Fruit fly (Drosophila melanogaster) whole organism, prepupa: ENCODE data around the gene Trs23.
A peak's percentile ranks its signal among the peaks of the same experiment; 100 is the strongest.

ENCODE experiments used
- Blimp-1 ChIP-seq: fragments of 200-800 bp; sonication (Bioruptor generic); optimal IDR thresholded peaks from 3 replicates; lab custom pipeline; 2017; ENCODE audit warnings: missing biosample characterization, missing genetic modification characterization, mild to moderate bottlenecking, moderate library complexity, missing genetic modification reagents
- CG10631 ChIP-seq: fragments of 200-800 bp; sonication (Bioruptor generic); optimal IDR thresholded peaks from 2 replicates; lab custom pipeline; 2016; ENCODE audit warnings: missing biosample characterization, missing genetic modification characterization
- CG10669 ChIP-seq: fragments of 200-800 bp; sonication (Bioruptor generic); optimal IDR thresholded peaks from 3 replicates; lab custom pipeline; 2018; ENCODE audit warnings: missing biosample characterization, mild to moderate bottlenecking, missing genetic modification characterization, moderate library complexity
- CG11294 ChIP-seq: fragments of 200-800 bp; sonication (Bioruptor generic); IDR thresholded peaks from 2 replicates; pipeline ENCODE4 v1.3.6; 2022; ENCODE audit warnings: missing biosample characterization, missing genetic modification characterization
- CG11762 ChIP-seq: fragments of 200-800 bp; sonication (Bioruptor generic); optimal IDR thresholded peaks from 3 replicates; lab custom pipeline; 2016; ENCODE audit warnings: missing biosample characterization, missing genetic modification characterization; ENCODE audit not compliant: insufficient read depth
- CG11902 ChIP-seq: fragments of 200-800 bp; sonication (Bioruptor generic); optimal IDR thresholded peaks from 3 replicates; lab custom pipeline; 2016; ENCODE audit warnings: missing biosample characterization, missing genetic modification characterization
- CG15336 ChIP-seq: fragments of 200-800 bp; sonication (Bioruptor generic); IDR thresholded peaks from 2 replicates; pipeline ENCODE4 v1.3.6; 2022; ENCODE audit warnings: missing biosample characterization, missing genetic modification characterization
- CG1621 ChIP-seq: fragments of 200-800 bp; sonication (Bioruptor generic); optimal IDR thresholded peaks from 3 replicates; lab custom pipeline; 2018; ENCODE audit warnings: missing biosample characterization, mild to moderate bottlenecking, missing genetic modification characterization
- CG16779 ChIP-seq: fragments of 200-800 bp; sonication (Bioruptor generic); optimal IDR thresholded peaks from 3 replicates; lab custom pipeline; 2017; ENCODE audit warnings: missing biosample characterization, mild to moderate bottlenecking, missing genetic modification characterization
- CG3032 ChIP-seq: fragments of 200-800 bp; optimal IDR thresholded peaks from 2 replicates; lab custom pipeline; 2019; ENCODE audit warnings: missing biosample characterization, mild to moderate bottlenecking, missing genetic modification characterization, moderate library complexity
- CG31627 ChIP-seq: fragments of 200-800 bp; sonication (Bioruptor generic); optimal IDR thresholded peaks from 3 replicates; lab custom pipeline; 2016; ENCODE audit warnings: missing biosample characterization, missing genetic modification characterization
- CG3919 ChIP-seq: fragments of 200-800 bp; sonication (Bioruptor generic); optimal IDR thresholded peaks from 3 replicates; lab custom pipeline; 2016; ENCODE audit warnings: missing biosample characterization, missing genetic modification characterization
- CG6163 ChIP-seq: fragments of 200-800 bp; sonication (Bioruptor generic); IDR thresholded peaks from 3 replicates; pipeline ENCODE4 v1.3.6; 2022; ENCODE audit warnings: missing biosample characterization, missing genetic modification characterization
- CG6276 ChIP-seq: fragments of 200-800 bp; sonication (Bioruptor generic); optimal IDR thresholded peaks from 2 replicates; lab custom pipeline; 2017; ENCODE audit warnings: missing biosample characterization, mild to moderate bottlenecking, missing genetic modification characterization
- CG6792 ChIP-seq: fragments of 200-800 bp; sonication (Bioruptor generic); optimal IDR thresholded peaks from 3 replicates; lab custom pipeline; 2016; ENCODE audit warnings: missing biosample characterization, missing genetic modification characterization
- CG6808 ChIP-seq: fragments of 200-800 bp; sonication (Bioruptor generic); optimal IDR thresholded peaks from 3 replicates; lab custom pipeline; 2017; ENCODE audit warnings: missing biosample characterization, missing genetic modification characterization, mild to moderate bottlenecking, moderate library complexity, missing genetic modification reagents
- CG6854 ChIP-seq: fragments of 200-800 bp; sonication (Bioruptor generic); optimal IDR thresholded peaks from 2 replicates; lab custom pipeline; 2017; ENCODE audit warnings: missing biosample characterization, mild to moderate bottlenecking, missing genetic modification characterization
- CG7368 ChIP-seq: fragments of 200-800 bp; sonication (Bioruptor generic); optimal IDR thresholded peaks from 3 replicates; lab custom pipeline; 2016; ENCODE audit warnings: missing biosample characterization, missing genetic modification characterization
- CG8319 ChIP-seq: fragments of 200-800 bp; sonication (Bioruptor generic); optimal IDR thresholded peaks from 3 replicates; lab custom pipeline; 2016; ENCODE audit warnings: missing biosample characterization, missing genetic modification characterization
- CG8632 ChIP-seq: fragments of 200-800 bp; sonication (Bioruptor generic); optimal IDR thresholded peaks from 3 replicates; lab custom pipeline; 2016; ENCODE audit warnings: missing biosample characterization, missing genetic modification characterization
- CG9139 ChIP-seq: fragments of 200-800 bp; sonication (Bioruptor generic); optimal IDR thresholded peaks from 3 replicates; lab custom pipeline; 2017; ENCODE audit warnings: missing biosample characterization, mild to moderate bottlenecking, missing genetic modification characterization
- Eip75B ChIP-seq: fragments of 200-800 bp; sonication (Bioruptor generic); optimal IDR thresholded peaks from 3 replicates; lab custom pipeline; 2016; ENCODE audit warnings: missing biosample characterization, missing genetic modification characterization
- Eip78C ChIP-seq: fragments of 200-800 bp; sonication (Bioruptor generic); peaks from one replicate; lab custom pipeline; 2016; ENCODE audit warnings: missing biosample characterization, missing genetic modification characterization
- Ets21C ChIP-seq: fragments of 200-800 bp; sonication (Bioruptor generic); optimal IDR thresholded peaks from 3 replicates; lab custom pipeline; 2016; ENCODE audit warnings: missing biosample characterization, missing genetic modification characterization
- Ets96B ChIP-seq: fragments of 200-800 bp; optimal IDR thresholded peaks from 2 replicates; lab custom pipeline; 2019; ENCODE audit warnings: missing biosample characterization, mild to moderate bottlenecking, missing genetic modification characterization, moderate library complexity
- Gug ChIP-seq: fragments of 200-800 bp; sonication (Bioruptor generic); IDR thresholded peaks from 2 replicates; pipeline ENCODE4 v1.3.6; 2022; ENCODE audit warnings: missing biosample characterization, missing genetic modification characterization
- Hr38 ChIP-seq: sonication (Bioruptor generic); optimal IDR thresholded peaks from 2 replicates; lab custom pipeline; 2016; ENCODE audit warnings: missing biosample characterization, missing genetic modification characterization
- Hr39 ChIP-seq: fragments of 200-800 bp; sonication (Bioruptor generic); optimal IDR thresholded peaks from 2 replicates; lab custom pipeline; 2016; ENCODE audit warnings: missing biosample characterization, missing genetic modification characterization
- Hr4 ChIP-seq: fragments of 200-800 bp; sonication (Bioruptor generic); optimal IDR thresholded peaks from 3 replicates; lab custom pipeline; 2016; ENCODE audit warnings: missing biosample characterization, missing genetic modification characterization
- Lpt ChIP-seq: fragments of 200-800 bp; sonication (Bioruptor generic); optimal IDR thresholded peaks from 3 replicates; lab custom pipeline; 2016; ENCODE audit warnings: missing biosample characterization, missing genetic modification characterization
- Met ChIP-seq: fragments of 200-800 bp; sonication (Bioruptor generic); optimal IDR thresholded peaks from 3 replicates; lab custom pipeline; 2016; ENCODE audit warnings: missing biosample characterization, missing genetic modification characterization
- OdsH ChIP-seq: fragments of 200-800 bp; sonication (Bioruptor generic); optimal IDR thresholded peaks from 3 replicates; lab custom pipeline; 2016; ENCODE audit warnings: missing biosample characterization, missing genetic modification characterization
- Smox ChIP-seq: fragments of 200-800 bp; sonication (Bioruptor generic); optimal IDR thresholded peaks from 3 replicates; lab custom pipeline; 2016; ENCODE audit warnings: missing biosample characterization, missing genetic modification characterization
- Sox102F ChIP-seq: fragments of 200-800 bp; sonication (Bioruptor generic); optimal IDR thresholded peaks from 2 replicates; lab custom pipeline; 2016; ENCODE audit warnings: missing biosample characterization, mild to moderate bottlenecking, missing genetic modification characterization
- Sox14 ChIP-seq: fragments of 200-800 bp; sonication (Bioruptor generic); optimal IDR thresholded peaks from 3 replicates; lab custom pipeline; 2016; ENCODE audit warnings: missing biosample characterization, missing genetic modification characterization
- Sox15 ChIP-seq: fragments of 200-800 bp; sonication (Bioruptor generic); optimal IDR thresholded peaks from 3 replicates; lab custom pipeline; 2016; ENCODE audit warnings: missing biosample characterization, missing genetic modification characterization
- achi ChIP-seq: fragments of 200-800 bp; sonication (Bioruptor generic); optimal IDR thresholded peaks from 3 replicates; lab custom pipeline; 2016; ENCODE audit warnings: missing biosample characterization, missing genetic modification characterization
- acj6 ChIP-seq: fragments of 200-800 bp; sonication (Bioruptor generic); optimal IDR thresholded peaks from 3 replicates; lab custom pipeline; 2016; ENCODE audit warnings: missing biosample characterization, missing genetic modification characterization
- cyc ChIP-seq: fragments of 200-800 bp; sonication (Bioruptor generic); optimal IDR thresholded peaks from 3 replicates; lab custom pipeline; 2016; ENCODE audit warnings: missing biosample characterization, missing genetic modification characterization
- dac ChIP-seq: fragments of 200-800 bp; sonication (Bioruptor generic); optimal IDR thresholded peaks from 2 replicates; lab custom pipeline; 2017; ENCODE audit warnings: missing biosample characterization, mild to moderate bottlenecking, missing genetic modification characterization
- dsx ChIP-seq: fragments of 200-800 bp; optimal IDR thresholded peaks from 3 replicates; lab custom pipeline; 2019; ENCODE audit warnings: missing biosample characterization, mild to moderate bottlenecking, missing genetic modification characterization, moderate library complexity; ENCODE audit not compliant: poor library complexity, severe bottlenecking
- eg ChIP-seq: fragments of 200-800 bp; sonication (Bioruptor generic); IDR thresholded peaks from 3 replicates; pipeline ENCODE4 v1.3.6; 2022; ENCODE audit warnings: missing biosample characterization, missing genetic modification characterization
- esn ChIP-seq: fragments of 200-800 bp; sonication (Bioruptor generic); optimal IDR thresholded peaks from 2 replicates; lab custom pipeline; 2016; ENCODE audit warnings: missing biosample characterization, mild to moderate bottlenecking, missing genetic modification characterization, moderate library complexity
- fd59A ChIP-seq: fragments of 200-800 bp; sonication (Bioruptor generic); optimal IDR thresholded peaks from 2 replicates; lab custom pipeline; 2017; ENCODE audit warnings: missing biosample characterization, mild to moderate bottlenecking, missing genetic modification characterization, missing genetic modification reagents
- fd85E ChIP-seq: fragments of 200-800 bp; sonication (Bioruptor generic); optimal IDR thresholded peaks from 3 replicates; lab custom pipeline; 2016; ENCODE audit warnings: missing biosample characterization, missing genetic modification characterization
- fkh ChIP-seq: fragments of 200-800 bp; sonication (Bioruptor generic); optimal IDR thresholded peaks from 3 replicates; lab custom pipeline; 2017; ENCODE audit warnings: missing biosample characterization, mild to moderate bottlenecking, missing genetic modification characterization, moderate library complexity
- lz ChIP-seq: fragments of 200-800 bp; sonication (Bioruptor generic); optimal IDR thresholded peaks from 3 replicates; lab custom pipeline; 2016; ENCODE audit warnings: missing biosample characterization, missing genetic modification characterization
- net ChIP-seq: fragments of 200-800 bp; sonication (Bioruptor generic); optimal IDR thresholded peaks from 3 replicates; lab custom pipeline; 2016; ENCODE audit warnings: missing biosample characterization, missing genetic modification characterization
- pdm3 ChIP-seq: fragments of 200-800 bp; sonication (Bioruptor generic); optimal IDR thresholded peaks from 3 replicates; lab custom pipeline; 2016; ENCODE audit warnings: missing biosample characterization, missing genetic modification characterization
- salr ChIP-seq, 2 experiments: fragments of 200-800 bp; sonication (Bioruptor generic); optimal IDR thresholded peaks; 3 replicates each; lab custom pipeline; 2016 to 2018; ENCODE audit warnings: missing biosample characterization in 2 of 2, missing genetic modification characterization in 2 of 2, mild to moderate bottlenecking in 1 of 2
- spab ChIP-seq: fragments of 200-800 bp; sonication (Bioruptor generic); optimal IDR thresholded peaks from 2 replicates; lab custom pipeline; 2017; ENCODE audit warnings: missing biosample characterization, mild to moderate bottlenecking, missing genetic modification characterization, missing genetic modification reagents
- topi ChIP-seq: fragments of 200-800 bp; sonication (Bioruptor generic); optimal IDR thresholded peaks from 3 replicates; lab custom pipeline; 2016; ENCODE audit warnings: missing biosample characterization, missing genetic modification characterization
- vri ChIP-seq: fragments of 200-800 bp; sonication (Bioruptor generic); optimal IDR thresholded peaks from 3 replicates; lab custom pipeline; 2016; ENCODE audit warnings: missing biosample characterization, mild to moderate bottlenecking, missing genetic modification characterization

The Trs23 gene

DNA sequence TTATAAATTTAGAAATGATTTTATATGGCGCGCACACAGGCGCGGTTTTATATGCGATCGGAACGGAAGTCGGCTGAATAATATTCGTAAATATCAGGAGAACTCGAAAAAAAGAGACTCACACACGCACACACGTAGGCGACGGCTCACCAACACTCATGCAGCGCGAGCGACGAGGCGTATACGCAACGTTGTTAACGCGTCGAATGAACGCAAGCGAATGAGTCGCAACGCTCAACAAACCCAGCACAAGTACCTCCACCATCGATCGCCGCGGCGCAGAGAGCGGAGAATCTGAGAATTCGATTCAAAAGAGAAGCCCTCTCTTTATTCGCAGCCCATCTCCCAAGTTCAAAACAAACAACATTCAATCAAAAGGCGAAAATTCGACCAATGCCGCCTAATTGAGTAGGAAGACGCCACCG is 49.6 kb downstream of the Trs23 start:
- TF ChIP-seq CG7368 (GFP tag; lab: Kevin White, UChicago) (no peak), Gug (GFP tag; lab: Robert Waterston, UW) (no peak), Hr4 (GFP tag; lab: Kevin White, UChicago) (no peak), spab (GFP tag; lab: Kevin White, UChicago) (no peak), CG8632 (no peak), CG6792 (GFP tag; lab: Kevin White, UChicago) (no peak), pdm3 (GFP tag; lab: Kevin White, UChicago) (no peak), CG3919 (GFP tag; lab: Kevin White, UChicago) (peak; percentile 38), dac (GFP tag; lab: Kevin White, UChicago) (no peak), Hr39 (GFP tag; lab: Kevin White, UChicago) (no peak), dsx (peak; percentile 23), CG31627 (no peak), OdsH (GFP tag; lab: Kevin White, UChicago) (no peak), CG1621 (tag; lab: Kevin White, UChicago) (no peak), CG16779 (peak; percentile 32), net (GFP tag; lab: Kevin White, UChicago) (peak; percentile 47), lz (GFP tag; lab: Kevin White, UChicago) (peak; percentile 7), Smox (GFP tag; lab: Kevin White, UChicago) (no peak), CG10669 (no peak), eg (GFP tag; lab: Robert Waterston, UW) (peak; percentile 57; the same call in 2 of the 3 replicates), achi (GFP tag; lab: Kevin White, UChicago) (no peak), Blimp-1 (GFP tag; lab: Kevin White, UChicago) (no peak), cyc (GFP tag; lab: Kevin White, UChicago) (no peak), CG8319 (GFP tag; lab: Kevin White, UChicago) (no peak), fkh (GFP tag; lab: Kevin White, UChicago) (peak; percentile 81), CG15336 (GFP tag; lab: Robert Waterston, UW) (peak; percentile 27; the same call in 1 of the 2 replicates), fd85E (GFP tag; lab: Kevin White, UChicago) (peak; percentile 37), Lpt (peak; percentile 58), esn (GFP tag; lab: Kevin White, UChicago) (peak; percentile 47), Ets96B (tag; lab: Kevin White, UChicago) (peak; percentile 5), acj6 (GFP tag; lab: Kevin White, UChicago) (no peak), topi (GFP tag; lab: Kevin White, UChicago) (peak; percentile 33), CG9139 (GFP tag; lab: Kevin White, UChicago) (peak; percentile 37), CG11294 (GFP tag; lab: Robert Waterston, UW) (peak; percentile 37; the same call in 1 of the 2 replicates), Hr38 (GFP tag; lab: Kevin White, UChicago) (no peak), CG11902 (GFP tag; lab: Kevin White, UChicago) (no peak), fd59A (no peak), Met (peak; percentile 3), Eip78C (peak; percentile 31), CG6163 (GFP tag; lab: Robert Waterston, UW) (peak; percentile 67; the same call in 2 of the 3 replicates), CG11762 (GFP tag; lab: Kevin White, UChicago) (no peak), Sox15 (no peak), Sox102F (peak; percentile 31), salr (GFP tag; optimal IDR thresholded peaks at IDR 0.05; lab: Kevin White, UChicago) (no peak), Sox14 (GFP tag; lab: Kevin White, UChicago) (peak; percentile 62), CG6854 (GFP tag; lab: Kevin White, UChicago) (peak; percentile 76), Ets21C (peak; percentile 1), CG6808 (peak; percentile 19), CG6276 (GFP tag; lab: Kevin White, UChicago) (peak; percentile 43), vri (peak; percentile 95), Eip75B (GFP tag; lab: Kevin White, UChicago) (peak; percentile 26), CG10631 (GFP tag; lab: Kevin White, UChicago) (no peak), CG3032 (no peak)
